Worm (Caenorhabditis elegans) whole organism, L1 larva: ENCODE results near the gene Y41C4A.18.

Experiments
- ceh-82 ChIP-seq, 3 experiments: fragments of 150-350 bp in 1 of 3; sonication (generic microtip) in 2 of 3; optimal IDR thresholded peaks; 2 replicates each; lab custom pipeline; 2014 to 2017; ENCODE audit warnings: missing biosample characterization in 3 of 3, missing genetic modification characterization in 3 of 3
- ceh-90 ChIP-seq: sonication (generic microtip); optimal IDR thresholded peaks from 2 replicates; lab custom pipeline; 2016; ENCODE audit warnings: missing genetic modification characterization, missing compliant biosample characterization
- efl-1 ChIP-seq, 4 experiments: fragments of 150-350 bp; optimal IDR thresholded peaks in 3 of 4; peaks in 1 of 4; 1 replicate in 1 of 4; 2 replicates in 3 of 4; lab custom pipeline; 2014; ENCODE audit warnings: missing biosample characterization in 2 of 4, missing genetic modification characterization in 2 of 4, missing genetic modification reagents in 2 of 4
- lin-15B ChIP-seq: fragments of 150-350 bp; sonication (generic microtip); optimal IDR thresholded peaks from 3 replicates; lab custom pipeline; 2014; ENCODE audit warnings: missing biosample characterization, missing genetic modification characterization
- pqm-1 ChIP-seq: sonication (generic microtip); optimal IDR thresholded peaks from 3 replicates; lab custom pipeline; 2017; ENCODE audit warnings: missing biosample characterization, missing genetic modification characterization
- skn-1 ChIP-seq: fragments of 150-350 bp; optimal IDR thresholded peaks from 2 replicates; lab custom pipeline; 2014; ENCODE audit warnings: missing biosample characterization, missing genetic modification characterization
- snpc-4 ChIP-seq: fragments of 150-350 bp; optimal IDR thresholded peaks from 2 replicates; lab custom pipeline; 2014; ENCODE audit warnings: missing biosample characterization, missing genetic modification characterization

ce11 chrIII:11684770-11685169 lies 45.6 kb upstream of the Y41C4A.18 start:
- TF ChIP-seq ceh-90 (no peak), skn-1 (tag; lab: Kevin White, UChicago) (no peak), lin-15B (tag; lab: Kevin White, UChicago) (no peak), efl-1 (optimal IDR thresholded peaks at IDR 0.05; lab: Kevin White, UChicago) (no peak), efl-1 (GFP tag; optimal IDR thresholded peaks at IDR 0.05 in 1 of 2; lab: Kevin White, UChicago) (no peak), ceh-82 (tag; optimal IDR thresholded peaks at IDR 0.05; lab: Kevin White, UChicago) (no peak), pqm-1 (tag; lab: Kevin White, UChicago) (no peak), snpc-4 (tag; lab: Kevin White, UChicago) (no peak)
